Worm (Caenorhabditis elegans) whole organism, L4/young adult: ENCODE data around the gene nhr-103.

ENCODE experiments used
- W03F9.2 ChIP-seq: fragments of 150-350 bp; optimal IDR thresholded peaks from 2 replicates; lab custom pipeline; 2014; ENCODE audit warnings: missing biosample characterization, missing genetic modification characterization
- dao-5 ChIP-seq: sonication (generic microtip); optimal IDR thresholded peaks from 2 replicates; lab custom pipeline; 2016; ENCODE audit warnings: missing genotype, missing genetic modification characterization, moderate library complexity, missing compliant biosample characterization
- him-1 ChIP-seq: sonication (generic microtip); optimal IDR thresholded peaks from 2 replicates; lab custom pipeline; 2016; ENCODE audit warnings: missing genotype, missing genetic modification reagents, missing genetic modification characterization, missing compliant biosample characterization

DNA sequence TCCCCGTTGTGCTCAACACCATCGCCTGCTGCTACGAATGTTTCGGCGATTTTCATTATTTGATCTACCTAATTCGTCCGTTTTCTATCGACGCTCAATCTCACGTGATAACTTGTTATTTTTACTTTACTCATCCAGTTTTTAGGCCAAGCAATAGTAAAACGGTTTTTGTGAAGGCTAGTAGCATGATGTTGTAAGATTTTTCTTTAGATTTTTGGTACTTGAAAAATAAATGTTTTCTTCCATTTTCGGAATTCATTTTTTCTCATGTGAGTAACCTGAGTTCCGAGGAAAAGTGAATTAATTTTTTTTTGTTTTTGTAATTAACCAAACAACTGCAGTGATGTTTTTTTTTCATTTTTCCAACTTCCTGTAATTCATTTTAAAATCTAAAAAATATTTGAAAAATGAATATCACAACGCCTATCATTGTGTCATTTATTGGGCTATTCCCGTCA, 47.9 kb upstream of the nhr-103 start, which contains the start of gene srbc-17:
- TF ChIP-seq him-1 (no peak), dao-5 (no peak), W03F9.2 (no peak)
